Worm (Caenorhabditis elegans) whole organism, L4 larva: ENCODE measurements around the gene Y54E2A.8.
A peak's percentile ranks its signal among the peaks of the same experiment; 100 is the strongest.

ENCODE experiments used
- F10B5.3 ChIP-seq: sonication (generic microtip); optimal IDR thresholded peaks from 2 replicates; lab custom pipeline; 2016; ENCODE audit warnings: mild to moderate bottlenecking, missing genetic modification characterization, missing compliant biosample characterization
- F37D6.2 ChIP-seq: sonication (generic microtip); optimal IDR thresholded peaks from 2 replicates; lab custom pipeline; 2016; ENCODE audit warnings: mild to moderate bottlenecking, missing genetic modification characterization, missing compliant biosample characterization
- F44E2.7 ChIP-seq: fragments of 200-800 bp; sonication (Bioruptor generic); IDR thresholded peaks from 2 replicates; pipeline ENCODE4 v2.1.2; 2022; ENCODE audit warnings: missing genetic modification characterization, missing compliant biosample characterization
- T20F7.1 ChIP-seq: fragments of 200-800 bp; sonication (Bioruptor generic); optimal IDR thresholded peaks from 2 replicates; lab custom pipeline; 2018; ENCODE audit warnings: mild to moderate bottlenecking, missing genetic modification characterization, missing compliant biosample characterization
- Y5F2A.4 ChIP-seq: fragments of 200-800 bp; sonication (Bioruptor generic); optimal IDR thresholded peaks from 2 replicates; lab custom pipeline; 2018; ENCODE audit warnings: mild to moderate bottlenecking, missing genetic modification characterization, missing compliant biosample characterization
- ZK546.5 ChIP-seq, 2 experiments: sonication (generic microtip); optimal IDR thresholded peaks; 2 replicates each; lab custom pipeline; 2017; ENCODE audit warnings: missing biosample characterization in 2 of 2, missing genetic modification characterization in 2 of 2
- aha-1 ChIP-seq: fragments of 150-350 bp; peaks from one replicate; lab custom pipeline; 2014; ENCODE audit warnings: missing biosample characterization, missing genetic modification characterization
- attf-4 ChIP-seq: sonication (generic microtip); optimal IDR thresholded peaks from 3 replicates; lab custom pipeline; 2017; ENCODE audit warnings: missing biosample characterization, missing genetic modification characterization
- ceh-44 ChIP-seq: fragments of 200-800 bp; sonication (Bioruptor generic); IDR thresholded peaks from 2 replicates; pipeline ENCODE4 v1.3.6; 2022; ENCODE audit warnings: missing genetic modification reagents, missing genetic modification characterization, missing compliant biosample characterization
- ces-1 ChIP-seq: fragments of 150-350 bp; sonication (generic microtip); optimal IDR thresholded peaks from 4 replicates; lab custom pipeline; 2014; ENCODE audit warnings: missing biosample characterization, missing genetic modification reagents, missing genetic modification characterization
- cey-2 ChIP-seq: sonication (generic microtip); optimal IDR thresholded peaks from 3 replicates; lab custom pipeline; 2017; ENCODE audit warnings: missing genetic modification characterization, mild to moderate bottlenecking, missing compliant biosample characterization, antibody characterized with exemption, borderline replicate concordance; ENCODE audit not compliant: insufficient read depth
- daf-12 ChIP-seq: fragments of 150-350 bp; optimal IDR thresholded peaks from 2 replicates; lab custom pipeline; 2014; ENCODE audit warnings: missing biosample characterization, missing genetic modification reagents, missing genetic modification characterization
- daf-8 ChIP-seq: fragments of 200-800 bp; sonication (Bioruptor generic); IDR thresholded peaks from 2 replicates; pipeline ENCODE4 v1.3.6; 2022; ENCODE audit warnings: missing genetic modification characterization, missing compliant biosample characterization
- dmd-8 ChIP-seq: fragments of 200-800 bp; sonication (Bioruptor generic); IDR thresholded peaks from 2 replicates; pipeline ENCODE4 v1.3.6; 2022; ENCODE audit warnings: missing genetic modification characterization, missing compliant biosample characterization
- dmd-9 ChIP-seq: fragments of 200-800 bp; sonication (Bioruptor generic); IDR thresholded peaks from 2 replicates; pipeline ENCODE4 v1.3.6; 2022; ENCODE audit warnings: missing genetic modification reagents, missing genetic modification characterization, missing compliant biosample characterization
- dve-1 ChIP-seq: sonication (generic microtip); optimal IDR thresholded peaks from 2 replicates; lab custom pipeline; 2017; ENCODE audit warnings: antibody characterized with exemption, mild to moderate bottlenecking, missing genetic modification characterization, missing compliant biosample characterization; ENCODE audit not compliant: insufficient read depth
- egl-27 ChIP-seq: sonication (generic microtip); optimal IDR thresholded peaks from 3 replicates; lab custom pipeline; 2017; ENCODE audit warnings: missing biosample characterization, missing genetic modification reagents, missing genetic modification characterization
- egl-43 ChIP-seq: fragments of 200-800 bp; sonication (Bioruptor generic); IDR thresholded peaks from 2 replicates; pipeline ENCODE4 v1.3.6; 2022; ENCODE audit warnings: missing genetic modification reagents, missing genetic modification characterization, missing compliant biosample characterization
- gei-8 ChIP-seq: fragments of 200-800 bp; sonication (Bioruptor generic); optimal IDR thresholded peaks from 2 replicates; lab custom pipeline; 2018; ENCODE audit warnings: mild to moderate bottlenecking, missing genetic modification characterization, missing compliant biosample characterization
- hlh-30 ChIP-seq: sonication (generic microtip); optimal IDR thresholded peaks from 2 replicates; lab custom pipeline; 2017; ENCODE audit warnings: antibody characterized with exemption, mild to moderate bottlenecking, missing genetic modification characterization, missing compliant biosample characterization; ENCODE audit not compliant: insufficient read depth
- hmg-1.1 ChIP-seq: fragments of 200-800 bp; sonication (Bioruptor generic); IDR thresholded peaks from 2 replicates; pipeline ENCODE4 v1.3.6; 2022; ENCODE audit warnings: missing genetic modification reagents, missing genetic modification characterization, missing compliant biosample characterization
- lim-7 ChIP-seq: fragments of 200-800 bp; sonication (Bioruptor generic); IDR thresholded peaks from 2 replicates; pipeline ENCODE4 v1.3.6; 2022; ENCODE audit warnings: missing genetic modification characterization, missing compliant biosample characterization
- lin-15B ChIP-seq: fragments of 150-350 bp; sonication (generic microtip); optimal IDR thresholded peaks from 3 replicates; lab custom pipeline; 2014; ENCODE audit warnings: missing biosample characterization, missing genetic modification characterization
- lin-39 ChIP-seq: fragments of 150-350 bp; optimal IDR thresholded peaks from 2 replicates; lab custom pipeline; 2014; ENCODE audit warnings: missing biosample characterization, missing genetic modification reagents, missing genetic modification characterization
- lir-3 ChIP-seq: sonication (generic microtip); optimal IDR thresholded peaks from 2 replicates; lab custom pipeline; 2016; ENCODE audit warnings: mild to moderate bottlenecking, missing genetic modification characterization, missing compliant biosample characterization
- lsy-2 ChIP-seq, 2 experiments: fragments of 150-350 bp in 1 of 2; sonication (generic microtip) in 1 of 2; optimal IDR thresholded peaks; 2 replicates each; lab custom pipeline; 2014 to 2017; ENCODE audit warnings: missing biosample characterization in 2 of 2, missing genetic modification characterization in 2 of 2
- madf-9 ChIP-seq: fragments of 200-800 bp; sonication (Bioruptor generic); conservative IDR thresholded peaks from 2 replicates; pipeline ENCODE4 v1.3.6; 2022; ENCODE audit warnings: missing genetic modification reagents, missing genetic modification characterization, missing compliant biosample characterization
- mdt-29 ChIP-seq: fragments of 200-800 bp; sonication (Bioruptor generic); IDR thresholded peaks from 2 replicates; pipeline ENCODE4 v1.3.6; 2022; ENCODE audit warnings: missing genetic modification reagents, missing genetic modification characterization, missing compliant biosample characterization
- mep-1 ChIP-seq: fragments of 150-350 bp; sonication (generic microtip); optimal IDR thresholded peaks from 3 replicates; lab custom pipeline; 2014; ENCODE audit warnings: missing biosample characterization, missing genetic modification characterization
- mes-2 ChIP-seq: sonication (generic microtip); optimal IDR thresholded peaks from 2 replicates; lab custom pipeline; 2016; ENCODE audit warnings: missing genotype, mild to moderate bottlenecking, missing genetic modification characterization, missing compliant biosample characterization; ENCODE audit not compliant: poor library complexity, severe bottlenecking
- mxl-2 ChIP-seq: fragments of 200-800 bp; sonication (Bioruptor generic); conservative IDR thresholded peaks from 2 replicates; pipeline ENCODE4 v1.3.6; 2022; ENCODE audit warnings: missing genetic modification reagents, missing genetic modification characterization, missing compliant biosample characterization
- nhr-10 ChIP-seq: fragments of 150-350 bp; optimal IDR thresholded peaks from 2 replicates; lab custom pipeline; 2014; ENCODE audit warnings: missing biosample characterization, missing genetic modification characterization
- nhr-41 ChIP-seq: fragments of 200-800 bp; sonication (Bioruptor generic); IDR thresholded peaks from 2 replicates; pipeline ENCODE4 v1.3.6; 2022; ENCODE audit warnings: missing genetic modification reagents, missing genetic modification characterization, missing compliant biosample characterization
- nhr-42 ChIP-seq: fragments of 200-800 bp; sonication (Bioruptor generic); IDR thresholded peaks from 2 replicates; pipeline ENCODE4 v1.3.6; 2022; ENCODE audit warnings: missing genetic modification characterization, missing compliant biosample characterization
- nhr-48 ChIP-seq: sonication (generic microtip); optimal IDR thresholded peaks from 2 replicates; lab custom pipeline; 2016; ENCODE audit warnings: mild to moderate bottlenecking, missing genetic modification characterization, missing compliant biosample characterization
- nhr-76 ChIP-seq: fragments of 150-350 bp; optimal IDR thresholded peaks from 2 replicates; lab custom pipeline; 2014; ENCODE audit warnings: missing biosample characterization, missing genetic modification characterization
- nhr-77 ChIP-seq: fragments of 150-350 bp; optimal IDR thresholded peaks from 2 replicates; lab custom pipeline; 2014; ENCODE audit warnings: missing biosample characterization, missing genetic modification characterization
- pha-4 ChIP-seq, 2 experiments: fragments of 150-350 bp in 1 of 2; fragments of 200-800 bp in 1 of 2; sonication (Bioruptor generic) in 1 of 2; IDR thresholded peaks in 1 of 2; optimal IDR thresholded peaks in 1 of 2; 2 replicates each; pipeline versions ENCODE4 v1.3.6 to Lab custom; 2014 to 2022; ENCODE audit warnings: missing genetic modification characterization in 2 of 2, missing genetic modification reagents in 2 of 2, missing biosample characterization in 1 of 2, missing compliant biosample characterization in 1 of 2
- pqm-1 ChIP-seq: sonication (generic microtip); optimal IDR thresholded peaks from 2 replicates; lab custom pipeline; 2017; ENCODE audit warnings: missing biosample characterization, missing genetic modification characterization
- saeg-2 ChIP-seq: fragments of 200-800 bp; sonication (Bioruptor generic); IDR thresholded peaks from 2 replicates; pipeline ENCODE4 v1.3.6; 2022; ENCODE audit warnings: missing genetic modification reagents, missing genetic modification characterization, missing compliant biosample characterization
- snpc-1.2 ChIP-seq: fragments of 200-800 bp; sonication (Bioruptor generic); IDR thresholded peaks from 2 replicates; pipeline ENCODE4 v1.3.6; 2022; ENCODE audit warnings: missing genetic modification reagents, missing genetic modification characterization, missing compliant biosample characterization
- snpc-4 ChIP-seq: fragments of 150-350 bp; optimal IDR thresholded peaks from 2 replicates; lab custom pipeline; 2014; ENCODE audit warnings: missing biosample characterization, missing genetic modification characterization
- spr-3 ChIP-seq: fragments of 200-800 bp; sonication (Bioruptor generic); optimal IDR thresholded peaks from 2 replicates; lab custom pipeline; 2018; ENCODE audit warnings: mild to moderate bottlenecking, missing genetic modification characterization, missing compliant biosample characterization
- unc-130 ChIP-seq: sonication (generic microtip); optimal IDR thresholded peaks from 2 replicates; lab custom pipeline; 2016; ENCODE audit warnings: missing genetic modification reagents, missing genetic modification characterization, missing compliant biosample characterization
- unc-62 ChIP-seq, 3 experiments: fragments of 150-350 bp in 1 of 3; sonication (generic microtip); optimal IDR thresholded peaks in 2 of 3; peaks in 1 of 3; 1 replicate in 1 of 3; 2 replicates in 2 of 3; lab custom pipeline; 2014 to 2017; ENCODE audit warnings: missing biosample characterization in 3 of 3, missing genetic modification characterization in 3 of 3, missing genetic modification reagents in 3 of 3, missing genotype in 1 of 3
- zag-1 ChIP-seq: fragments of 150-350 bp; optimal IDR thresholded peaks from 2 replicates; lab custom pipeline; 2014; ENCODE audit warnings: missing biosample characterization, missing genetic modification characterization
- zfp-2 ChIP-seq: sonication (generic microtip); optimal IDR thresholded peaks from 2 replicates; lab custom pipeline; 2016; ENCODE audit warnings: mild to moderate bottlenecking, missing genetic modification characterization, missing compliant biosample characterization
- zip-11 ChIP-seq: fragments of 200-800 bp; sonication (Bioruptor generic); IDR thresholded peaks from 2 replicates; pipeline ENCODE4 v1.3.6; 2022; ENCODE audit warnings: missing genetic modification characterization, missing compliant biosample characterization
- zip-2 ChIP-seq: fragments of 150-350 bp; optimal IDR thresholded peaks from 2 replicates; lab custom pipeline; 2014; ENCODE audit warnings: missing biosample characterization, missing genetic modification characterization
- ztf-11 ChIP-seq: fragments of 150-350 bp; optimal IDR thresholded peaks from 2 replicates; lab custom pipeline; 2014; ENCODE audit warnings: missing biosample characterization, missing genetic modification characterization

The Y54E2A.8 gene

DNA sequence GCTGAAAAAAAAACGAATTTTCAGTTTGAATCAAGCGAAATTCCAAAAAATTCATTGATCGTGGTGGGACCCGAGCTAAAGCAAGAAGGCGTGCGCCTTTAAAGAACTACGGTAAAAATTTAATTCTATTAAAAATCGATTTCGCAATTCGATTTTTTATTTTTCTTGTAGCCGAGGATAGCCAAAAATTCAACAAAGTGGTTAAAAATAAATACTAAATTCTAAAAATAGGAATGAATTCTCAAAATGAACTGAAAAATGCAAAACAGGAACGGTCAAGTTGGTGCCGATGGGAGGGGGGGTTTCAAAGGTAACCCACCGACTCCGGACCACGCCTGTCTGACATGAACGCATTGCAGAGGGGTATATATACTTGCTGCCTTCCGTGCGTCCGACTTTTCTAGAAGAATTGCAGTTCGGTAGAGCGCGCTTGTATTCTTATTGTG is 23.0 kb downstream of the Y54E2A.8 start (continued):
- no peak for TF ChIP-seq zfp-2 (tag; lab: Kevin White, UChicago)
- TF ChIP-seq mes-2 (tag; lab: Kevin White, UChicago), result peak; percentile 83
- no peak for TF ChIP-seq zag-1 (tag; lab: Kevin White, UChicago)
- no peak for TF ChIP-seq lin-39 (tag; lab: Kevin White, UChicago)
- no peak for TF ChIP-seq cey-2 (tag; lab: Kevin White, UChicago)
- TF ChIP-seq gei-8 (GFP tag; lab: Kevin White, UChicago), result no peak
- TF ChIP-seq unc-130 (GFP tag; lab: Kevin White, UChicago), result no peak
- no peak for TF ChIP-seq dmd-9 (GFP tag; lab: Robert Waterston, UW)
- peak; percentile 50 for TF ChIP-seq hlh-30 (tag; lab: Kevin White, UChicago)
- peak; percentile 40; the same call in 1 of the 2 replicates for TF ChIP-seq pha-4 (GFP tag; IDR thresholded peaks at IDR 0.05; lab: Robert Waterston, UW)
- no peak for TF ChIP-seq pha-4 (tag; optimal IDR thresholded peaks at IDR 0.05; lab: Kevin White, UChicago)
- no peak for TF ChIP-seq lir-3 (tag; lab: Kevin White, UChicago)
- 0 out of 2 replicates have a peak, but pooled peaks have one; percentile 63 for TF ChIP-seq madf-9
- TF ChIP-seq lim-7 (GFP tag; lab: Robert Waterston, UW), result peak; percentile 59; the same call in 1 of the 2 replicates
- TF ChIP-seq nhr-77 (tag; lab: Kevin White, UChicago), result peak; percentile 54
- peak; percentile 86 for TF ChIP-seq nhr-42 (GFP tag; lab: Robert Waterston, UW)
- peak; percentile 76 for TF ChIP-seq dve-1 (tag; lab: Kevin White, UChicago)
- TF ChIP-seq pqm-1 (tag; lab: Kevin White, UChicago), result no peak
- TF ChIP-seq ces-1 (GFP tag; lab: Kevin White, UChicago), result no peak
- TF ChIP-seq F44E2.7 (GFP tag; lab: Robert Waterston, UW), result no peak
- TF ChIP-seq attf-4 (tag; lab: Kevin White, UChicago), result no peak
- TF ChIP-seq saeg-2 (GFP tag; lab: Robert Waterston, UW), result no peak
- TF ChIP-seq F37D6.2, result peak; percentile 72
- TF ChIP-seq Y5F2A.4, result no peak
- TF ChIP-seq mep-1 (tag; lab: Kevin White, UChicago), result peak; percentile 52
- peak; percentile 39 for TF ChIP-seq zip-2 (tag; lab: Kevin White, UChicago)
- peak in 1 of 2 experiments; percentile 75 for TF ChIP-seq lsy-2 (tag; optimal IDR thresholded peaks at IDR 0.05; lab: Kevin White, UChicago)
- peak; percentile 21 for TF ChIP-seq F10B5.3 (tag; lab: Kevin White, UChicago)
- TF ChIP-seq mxl-2 (GFP tag; lab: Robert Waterston, UW), result no peak
- TF ChIP-seq nhr-76 (tag; lab: Kevin White, UChicago), result no peak
- 0 out of 2 replicates have a peak, but pooled peaks have one; percentile 33 for TF ChIP-seq nhr-41 (GFP tag; lab: Robert Waterston, UW)
- TF ChIP-seq zip-11, result no peak
- no peak for TF ChIP-seq ZK546.5 (tag; optimal IDR thresholded peaks at IDR 0.05; lab: Kevin White, UChicago)
- no peak for TF ChIP-seq egl-27 (tag; lab: Kevin White, UChicago)
- no peak for TF ChIP-seq snpc-1.2 (GFP tag; lab: Robert Waterston, UW)
- no peak for TF ChIP-seq spr-3 (GFP tag; lab: Kevin White, UChicago)
- TF ChIP-seq lin-15B, result no peak
- TF ChIP-seq daf-8 (GFP tag; lab: Robert Waterston, UW), result no peak
- no peak for TF ChIP-seq nhr-48
- peak; percentile 87 for TF ChIP-seq snpc-4 (tag; lab: Kevin White, UChicago)
- peak; percentile 59; the same call in 1 of the 2 replicates for TF ChIP-seq dmd-8 (GFP tag; lab: Robert Waterston, UW)
- TF ChIP-seq unc-62 (GFP tag; optimal IDR thresholded peaks at IDR 0.05 in 1 of 2; lab: Kevin White, UChicago), result peak in 1 of 2 experiments; percentile 25
- no peak for TF ChIP-seq unc-62 (tag; optimal IDR thresholded peaks at IDR 0.05; lab: Kevin White, UChicago)
- peak; percentile 75 for TF ChIP-seq aha-1 (tag; lab: Kevin White, UChicago)
- peak; percentile 77 for TF ChIP-seq hmg-1.1 (GFP tag; lab: Robert Waterston, UW)
- TF ChIP-seq ceh-44 (GFP tag; lab: Robert Waterston, UW), result peak; percentile 57; the same call in 1 of the 2 replicates
- peak; percentile 50; the same call in 1 of the 2 replicates for TF ChIP-seq mdt-29
- no peak for TF ChIP-seq nhr-10 (tag; lab: Kevin White, UChicago)
- no peak for TF ChIP-seq T20F7.1 (GFP tag; lab: Kevin White, UChicago)
- no peak for TF ChIP-seq daf-12 (tag; lab: Kevin White, UChicago)
- peak; percentile 68 for TF ChIP-seq egl-43 (GFP tag; lab: Robert Waterston, UW)
- TF ChIP-seq ztf-11, result no peak
